Fruit fly (Drosophila melanogaster) whole organism, embryonic: ENCODE data around the gene salr.

Experiments used
- Abd-B ChIP-seq: fragments of 200-800 bp; sonication (Bioruptor generic); optimal IDR thresholded peaks from 2 replicates; lab custom pipeline; 2018; ENCODE audit warnings: missing biosample characterization, mild to moderate bottlenecking, missing genetic modification characterization, moderate library complexity
- Adf1 ChIP-seq: fragments of 200-800 bp; sonication (Bioruptor generic); IDR thresholded peaks from 2 replicates; pipeline ENCODE4 v1.3.6; 2022; ENCODE audit warnings: missing biosample characterization, missing genetic modification characterization
- Bgb ChIP-seq: fragments of 200-800 bp; sonication (Bioruptor generic); IDR thresholded peaks from 2 replicates; pipeline ENCODE4 v1.3.6; 2022; ENCODE audit warnings: missing biosample characterization, missing genetic modification characterization; ENCODE audit not compliant: partially characterized antibody
- CG10321 ChIP-seq: fragments of 200-800 bp; sonication (Bioruptor generic); IDR thresholded peaks from 2 replicates; pipeline ENCODE4 v1.3.6; 2022; ENCODE audit warnings: missing biosample characterization, missing genetic modification characterization
- CG10959 ChIP-seq: fragments of 200-800 bp; sonication (Bioruptor generic); IDR thresholded peaks from 2 replicates; pipeline ENCODE4 v1.3.6; 2022; ENCODE audit warnings: missing biosample characterization, missing genetic modification characterization
- CG15696 ChIP-seq: fragments of 200-800 bp; sonication (Bioruptor generic); optimal IDR thresholded peaks from 2 replicates; lab custom pipeline; 2019; ENCODE audit warnings: missing biosample characterization, mild to moderate bottlenecking, missing genetic modification characterization, moderate library complexity
- CG16813 ChIP-seq: fragments of 200-800 bp; sonication (Bioruptor generic); IDR thresholded peaks from 3 replicates; pipeline ENCODE4 v1.3.6; 2022; ENCODE audit warnings: missing biosample characterization, missing genetic modification characterization; ENCODE audit not compliant: partially characterized antibody
- CG17385 ChIP-seq: fragments of 200-800 bp; sonication (Bioruptor generic); optimal IDR thresholded peaks from 3 replicates; lab custom pipeline; 2018; ENCODE audit warnings: missing biosample characterization, mild to moderate bottlenecking, missing genetic modification characterization
- CG1832 ChIP-seq: fragments of 200-800 bp; sonication (Bioruptor generic); optimal IDR thresholded peaks from 2 replicates; lab custom pipeline; 2017; ENCODE audit warnings: missing biosample characterization, mild to moderate bottlenecking, missing genetic modification characterization, inconsistent platforms
- CG2199 ChIP-seq: fragments of 200-800 bp; sonication (Bioruptor generic); IDR thresholded peaks from 3 replicates; pipeline ENCODE4 v1.3.6; 2022; ENCODE audit warnings: missing biosample characterization, missing genetic modification characterization
- CG3847 ChIP-seq: fragments of 200-800 bp; sonication (Bioruptor generic); IDR thresholded peaks from 2 replicates; pipeline ENCODE4 v1.3.6; 2022; ENCODE audit warnings: missing biosample characterization, missing genetic modification characterization
- CG3995 ChIP-seq: fragments of 200-800 bp; sonication (Bioruptor generic); optimal IDR thresholded peaks from 3 replicates; lab custom pipeline; 2016; ENCODE audit warnings: missing biosample characterization, missing genetic modification characterization
- CG9727 ChIP-seq: fragments of 200-800 bp; sonication (Bioruptor generic); optimal IDR thresholded peaks from 3 replicates; lab custom pipeline; 2017; ENCODE audit warnings: missing biosample characterization, mild to moderate bottlenecking, missing genetic modification characterization
- CTCF ChIP-seq: fragments of 200-800 bp; sonication (Bioruptor generic); optimal IDR thresholded peaks from 2 replicates; lab custom pipeline; 2017; ENCODE audit warnings: missing biosample characterization, mild to moderate bottlenecking, missing genetic modification characterization, moderate library complexity
- Chrac-16 ChIP-seq: fragments of 200-800 bp; sonication (Bioruptor generic); optimal IDR thresholded peaks from 3 replicates; lab custom pipeline; 2016; ENCODE audit warnings: missing biosample characterization, missing genetic modification characterization
- D ChIP-seq, 2 experiments: fragments of 200-800 bp in 1 of 2; fragments of >200 bp in 1 of 2; sonication (Bioruptor generic) in 1 of 2; optimal IDR thresholded peaks; 2 replicates in 1 of 2; 3 replicates in 1 of 2; lab custom pipeline; 2017; ENCODE audit warnings: mild to moderate bottlenecking in 1 of 2, missing biosample characterization in 1 of 2, missing genetic modification characterization in 1 of 2, missing genetic modification reagents in 1 of 2
- Dad ChIP-seq: fragments of 200-800 bp; sonication (Bioruptor generic); optimal IDR thresholded peaks from 3 replicates; lab custom pipeline; 2016; ENCODE audit warnings: missing biosample characterization, missing genetic modification characterization
- Dll ChIP-seq: fragments of 200-800 bp; sonication (Bioruptor generic); IDR thresholded peaks from 4 replicates; pipeline ENCODE4 v1.3.6; 2022; ENCODE audit warnings: missing biosample characterization, missing genetic modification characterization; ENCODE audit not compliant: partially characterized antibody
- ERR ChIP-seq: fragments of 200-800 bp; sonication (Bioruptor generic); optimal IDR thresholded peaks from 2 replicates; lab custom pipeline; 2016; ENCODE audit warnings: missing biosample characterization, missing genetic modification characterization
- Elba2 ChIP-seq: fragments of 200-800 bp; sonication (Bioruptor generic); optimal IDR thresholded peaks from 3 replicates; lab custom pipeline; 2016; ENCODE audit warnings: missing biosample characterization, missing genetic modification characterization
- Gsc ChIP-seq: fragments of 200-800 bp; sonication (Bioruptor generic); IDR thresholded peaks from 2 replicates; pipeline ENCODE4 v1.3.6; 2022; ENCODE audit warnings: missing biosample characterization, missing genetic modification characterization
- Med ChIP-seq: fragments of 200-800 bp; sonication (Bioruptor generic); peaks from one replicate; lab custom pipeline; 2016; ENCODE audit warnings: missing biosample characterization, missing genetic modification characterization, mild to moderate bottlenecking, inconsistent platforms, moderate library complexity
- Oli ChIP-seq: fragments of 200-800 bp; sonication (Bioruptor generic); optimal IDR thresholded peaks from 2 replicates; lab custom pipeline; 2018; ENCODE audit warnings: missing biosample characterization, mild to moderate bottlenecking, missing genetic modification characterization, moderate library complexity
- Opbp ChIP-seq: fragments of 200-800 bp; sonication (Bioruptor generic); IDR thresholded peaks from 3 replicates; pipeline ENCODE4 v1.3.6; 2022; ENCODE audit warnings: missing biosample characterization, missing genetic modification characterization; ENCODE audit not compliant: partially characterized antibody
- Ptx1 ChIP-seq: fragments of 200-800 bp; sonication (Bioruptor generic); IDR thresholded peaks from 2 replicates; pipeline ENCODE4 v1.3.6; 2022; ENCODE audit warnings: missing biosample characterization, missing genetic modification characterization
- Trl ChIP-seq, 3 experiments: fragments of >200 bp in 2 of 3; fragments of 200-800 bp in 1 of 3; sonication (Bioruptor generic) in 1 of 3; optimal IDR thresholded peaks; 2 replicates in 1 of 3; 3 replicates in 2 of 3; lab custom pipeline; 2016 to 2017; ENCODE audit warnings: missing biosample characterization in 1 of 3, missing genetic modification characterization in 1 of 3
- Vsx1 ChIP-seq: fragments of 200-800 bp; sonication (Bioruptor generic); optimal IDR thresholded peaks from 2 replicates; lab custom pipeline; 2017; ENCODE audit warnings: missing biosample characterization, mild to moderate bottlenecking, missing genetic modification characterization, missing genetic modification reagents
- abd-A ChIP-seq: fragments of 200-800 bp; sonication (Bioruptor generic); optimal IDR thresholded peaks from 3 replicates; lab custom pipeline; 2019; ENCODE audit warnings: missing biosample characterization, mild to moderate bottlenecking, missing genetic modification characterization, moderate library complexity
- amos ChIP-seq: fragments of 200-800 bp; sonication (Bioruptor generic); IDR thresholded peaks from 2 replicates; pipeline ENCODE4 v1.3.6; 2022; ENCODE audit warnings: missing biosample characterization, missing genetic modification characterization; ENCODE audit not compliant: partially characterized antibody
- ap ChIP-seq: fragments of 200-800 bp; sonication (Bioruptor generic); IDR thresholded peaks from 2 replicates; pipeline ENCODE4 v1.3.6; 2022; ENCODE audit warnings: missing biosample characterization, missing genetic modification characterization
- bab2 ChIP-seq: fragments of 200-800 bp; sonication (Bioruptor generic); optimal IDR thresholded peaks from 2 replicates; lab custom pipeline; 2016; ENCODE audit warnings: missing biosample characterization, missing genetic modification characterization
- bcd ChIP-seq: fragments of 200-800 bp; sonication (Bioruptor generic); optimal IDR thresholded peaks from 2 replicates; lab custom pipeline; 2017; ENCODE audit warnings: missing biosample characterization, mild to moderate bottlenecking, missing genetic modification characterization
- bigmax ChIP-seq: fragments of 200-800 bp; sonication (Bioruptor generic); optimal IDR thresholded peaks from 2 replicates; lab custom pipeline; 2018; ENCODE audit warnings: missing biosample characterization, mild to moderate bottlenecking, missing genetic modification characterization
- chinmo ChIP-seq: fragments of 200-800 bp; sonication (Bioruptor generic); IDR thresholded peaks from 4 replicates; pipeline ENCODE4 v1.3.6; 2022; ENCODE audit warnings: missing biosample characterization, missing genetic modification characterization; ENCODE audit not compliant: partially characterized antibody
- gce ChIP-seq: fragments of 200-800 bp; sonication (Bioruptor generic); IDR thresholded peaks from 3 replicates; pipeline ENCODE4 v1.3.6; 2022; ENCODE audit warnings: missing biosample characterization, missing genetic modification characterization
- gsb ChIP-seq: fragments of 200-800 bp; sonication (Bioruptor generic); IDR thresholded peaks from 2 replicates; pipeline ENCODE4 v1.3.6; 2022; ENCODE audit warnings: missing biosample characterization, missing genetic modification characterization
- hkb ChIP-seq, 2 experiments: fragments of 200-800 bp in 1 of 2; fragments of >200 bp in 1 of 2; sonication (Bioruptor generic) in 1 of 2; IDR thresholded peaks in 1 of 2; optimal IDR thresholded peaks in 1 of 2; 2 replicates each; pipeline versions ENCODE4 v1.3.6 to Lab custom; 2017 to 2022; ENCODE audit warnings: missing biosample characterization in 1 of 2, missing genetic modification characterization in 1 of 2
- inv ChIP-seq: fragments of 200-800 bp; sonication (Bioruptor generic); IDR thresholded peaks from 2 replicates; pipeline ENCODE4 v1.3.6; 2022; ENCODE audit warnings: missing biosample characterization, missing genetic modification characterization; ENCODE audit not compliant: partially characterized antibody
- knrl ChIP-seq: fragments of 200-800 bp; sonication (Bioruptor generic); IDR thresholded peaks from 3 replicates; pipeline ENCODE4 v1.3.6; 2022; ENCODE audit warnings: missing biosample characterization, missing genetic modification characterization; ENCODE audit not compliant: partially characterized antibody
- p53 ChIP-seq: fragments of 200-800 bp; sonication (Bioruptor generic); optimal IDR thresholded peaks from 2 replicates; lab custom pipeline; 2016; ENCODE audit warnings: missing biosample characterization, missing genetic modification characterization
- pros ChIP-seq: fragments of 200-800 bp; sonication (Bioruptor generic); optimal IDR thresholded peaks from 3 replicates; lab custom pipeline; 2019; ENCODE audit warnings: missing biosample characterization, mild to moderate bottlenecking, missing genetic modification characterization, moderate library complexity
- slp2 ChIP-seq: fragments of 200-800 bp; sonication (Bioruptor generic); optimal IDR thresholded peaks from 2 replicates; lab custom pipeline; 2016; ENCODE audit warnings: missing biosample characterization, missing genetic modification characterization
- unpg ChIP-seq: fragments of 200-800 bp; sonication (Bioruptor generic); optimal IDR thresholded peaks from 3 replicates; lab custom pipeline; 2018; ENCODE audit warnings: missing biosample characterization, mild to moderate bottlenecking, missing genetic modification characterization, moderate library complexity
- vvl ChIP-seq: fragments of 200-800 bp; sonication (Bioruptor generic); IDR thresholded peaks from 2 replicates; pipeline ENCODE4 v1.3.6; 2022; ENCODE audit warnings: missing biosample characterization, missing genetic modification characterization
- wdn ChIP-seq: fragments of 200-800 bp; sonication (Bioruptor generic); IDR thresholded peaks from 2 replicates; pipeline ENCODE4 v1.3.6; 2022; ENCODE audit warnings: missing biosample characterization, missing genetic modification characterization

The salr gene

DNA sequence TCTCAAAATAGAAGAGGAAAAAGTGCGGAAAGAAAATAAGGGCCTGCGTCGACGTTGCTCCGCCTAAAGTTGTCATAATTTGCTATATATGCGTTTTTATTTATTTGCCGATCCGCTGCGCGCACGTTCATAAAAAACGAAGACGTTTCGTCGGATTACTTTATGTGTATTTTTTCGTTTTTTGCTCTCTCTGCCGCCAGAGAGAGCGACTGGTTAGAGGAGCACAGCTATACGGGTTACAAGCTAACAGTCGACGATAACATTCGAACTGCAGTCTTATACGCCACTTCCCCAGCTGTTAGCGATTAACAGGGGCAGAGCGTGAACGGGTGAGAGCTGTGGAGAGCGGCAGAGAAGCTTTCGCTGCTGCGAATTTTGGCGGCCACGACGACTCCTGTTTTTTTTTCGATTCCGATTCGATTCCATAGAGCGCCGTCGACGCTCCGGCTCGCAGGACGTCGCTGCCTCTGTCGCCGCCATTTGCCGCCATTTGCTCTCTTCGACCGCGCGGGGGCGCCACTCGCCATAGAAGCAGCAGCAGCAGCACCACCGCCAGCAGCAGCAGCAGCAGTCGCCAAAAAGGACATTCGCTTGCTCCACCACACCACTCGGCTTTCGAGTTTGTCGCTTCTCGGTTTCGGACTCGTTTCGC lies at the start of gene salr (continued):
- TF ChIP-seq CG1832 (GFP tag; lab: Kevin White, UChicago) (peak; percentile 64), Dad (GFP tag; lab: Kevin White, UChicago) (no peak), slp2 (GFP tag; lab: Kevin White, UChicago) (no peak), ap (no peak), Gsc (no peak), abd-A (peak; percentile 67), p53 (GFP tag; lab: Kevin White, UChicago) (no peak), Ptx1 (no peak), hkb (optimal IDR thresholded peaks at IDR 0.05; lab: Kevin White, UChicago) (no peak), hkb (GFP tag; IDR thresholded peaks at IDR 0.05; lab: Robert Waterston, UW) (0 out of 2 replicates have a peak, but pooled peaks have one; percentile 16), CG9727 (GFP tag; lab: Kevin White, UChicago) (no peak), Oli (tag; lab: Kevin White, UChicago) (no peak), amos (no peak), bigmax (GFP tag; lab: Kevin White, UChicago) (no peak), bcd (no peak), CG15696 (no peak), Vsx1 (no peak), CG10959 (GFP tag; lab: Robert Waterston, UW) (no peak), gce (no peak), Bgb (GFP tag; lab: Robert Waterston, UW) (peak; percentile 33; the same call in 1 of the 2 replicates), Abd-B (GFP tag; lab: Kevin White, UChicago) (no peak), D (optimal IDR thresholded peaks at IDR 0.05; lab: Kevin White, UChicago) (peak; percentile 25), D (GFP tag; optimal IDR thresholded peaks at IDR 0.05; lab: Kevin White, UChicago) (no peak), ERR (GFP tag; lab: Kevin White, UChicago) (no peak), gsb (GFP tag; lab: Robert Waterston, UW) (no peak), wdn (GFP tag; lab: Robert Waterston, UW) (no peak), inv (GFP tag; lab: Robert Waterston, UW) (no peak), Chrac-16 (GFP tag; lab: Kevin White, UChicago) (no peak), knrl (GFP tag; lab: Robert Waterston, UW) (no peak), CG2199 (GFP tag; lab: Robert Waterston, UW) (0 out of 3 replicates have a peak, but pooled peaks have one; percentile 12), Trl (optimal IDR thresholded peaks at IDR 0.05; lab: Kevin White, UChicago) (peak; percentile 73 to 82), Trl (GFP tag; optimal IDR thresholded peaks at IDR 0.05; lab: Kevin White, UChicago) (peak; percentile 22), CG10321 (GFP tag; lab: Robert Waterston, UW) (peak; percentile 90), pros (GFP tag; lab: Kevin White, UChicago) (peak; percentile 25), unpg (GFP tag; lab: Kevin White, UChicago) (no peak), Opbp (GFP tag; lab: Robert Waterston, UW) (0 out of 3 replicates have a peak, but pooled peaks have one; percentile 31), CG3847 (GFP tag; lab: Robert Waterston, UW) (no peak), CG16813 (GFP tag; lab: Robert Waterston, UW) (no peak), Dll (GFP tag; lab: Robert Waterston, UW) (no peak), chinmo (GFP tag; lab: Robert Waterston, UW) (peak; percentile 79; the same call in 1 of the 4 replicates), CG17385 (no peak), CTCF (GFP tag; lab: Kevin White, UChicago) (peak; percentile 89), CG3995 (GFP tag; lab: Kevin White, UChicago) (no peak), Elba2 (GFP tag; lab: Kevin White, UChicago) (peak; percentile 7), Med (GFP tag; lab: Kevin White, UChicago) (peak; percentile 47), Adf1 (GFP tag; lab: Robert Waterston, UW) (peak; percentile 88), bab2 (no peak), vvl (GFP tag; lab: Robert Waterston, UW) (peak; percentile 54; the same call in 1 of the 2 replicates)
